Fruit fly (Drosophila melanogaster) ovary, adult (tissue): ENCODE results near the gene CG11839.

Experiments used
- CG17801 ChIP-seq: fragments of 200-800 bp; optimal IDR thresholded peaks from 2 replicates; lab custom pipeline; 2019; ENCODE audit warnings: missing biosample characterization, mild to moderate bottlenecking, missing genetic modification characterization, moderate library complexity; ENCODE audit not compliant: partially characterized antibody

The CG11839 gene

DNA sequence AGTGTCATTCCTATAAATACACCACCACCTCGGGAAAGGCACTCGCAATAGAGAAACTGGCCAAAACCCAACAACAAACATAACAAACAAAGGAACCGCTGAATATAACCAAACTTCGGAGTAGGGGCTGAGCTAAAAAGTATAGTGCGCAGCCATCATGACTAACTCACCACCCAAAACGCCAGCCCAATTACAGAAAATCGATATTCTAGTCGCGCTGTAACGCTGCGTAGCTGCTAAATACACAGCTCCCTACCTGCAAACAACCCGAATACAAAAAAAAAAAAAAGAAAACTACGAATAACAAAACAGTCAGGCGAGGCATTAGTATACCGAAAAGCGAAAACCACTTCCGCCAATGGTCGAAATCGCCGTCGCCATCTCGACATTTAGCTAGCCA lies 19.1 kb upstream of the CG11839 start:
- TF ChIP-seq CG17801: no peak

DNA sequence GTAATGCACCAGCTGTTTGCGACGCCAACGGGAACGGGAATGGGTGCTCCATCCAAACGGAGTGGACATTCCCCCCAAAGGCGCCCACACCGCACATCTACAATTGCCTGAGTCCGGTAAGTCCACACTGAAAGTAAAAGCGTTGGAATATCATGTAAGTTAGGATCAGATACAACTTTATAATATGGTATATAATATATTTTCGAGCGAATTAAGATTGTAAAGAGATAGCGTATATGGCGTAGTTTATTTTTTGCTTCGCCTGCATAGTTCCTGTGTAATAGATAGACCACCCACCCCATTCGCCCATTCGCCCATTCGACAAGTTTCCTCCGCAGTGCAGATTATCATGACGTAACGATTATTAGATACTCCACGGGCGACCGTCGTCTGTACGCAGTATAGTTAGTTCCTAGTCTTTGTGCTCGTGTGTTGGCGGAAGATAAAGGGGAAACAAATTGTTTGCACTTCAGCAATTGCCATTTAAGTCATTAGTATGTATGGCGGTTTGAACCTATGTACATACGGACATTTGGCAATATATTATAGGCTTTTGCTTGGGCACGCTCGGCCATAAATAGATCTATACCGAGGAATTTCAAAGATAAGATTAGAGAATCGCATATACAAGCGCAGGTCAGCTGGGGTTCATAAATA lies 18.2 kb upstream of the CG11839 start:
- no peak for TF ChIP-seq CG17801

DNA sequence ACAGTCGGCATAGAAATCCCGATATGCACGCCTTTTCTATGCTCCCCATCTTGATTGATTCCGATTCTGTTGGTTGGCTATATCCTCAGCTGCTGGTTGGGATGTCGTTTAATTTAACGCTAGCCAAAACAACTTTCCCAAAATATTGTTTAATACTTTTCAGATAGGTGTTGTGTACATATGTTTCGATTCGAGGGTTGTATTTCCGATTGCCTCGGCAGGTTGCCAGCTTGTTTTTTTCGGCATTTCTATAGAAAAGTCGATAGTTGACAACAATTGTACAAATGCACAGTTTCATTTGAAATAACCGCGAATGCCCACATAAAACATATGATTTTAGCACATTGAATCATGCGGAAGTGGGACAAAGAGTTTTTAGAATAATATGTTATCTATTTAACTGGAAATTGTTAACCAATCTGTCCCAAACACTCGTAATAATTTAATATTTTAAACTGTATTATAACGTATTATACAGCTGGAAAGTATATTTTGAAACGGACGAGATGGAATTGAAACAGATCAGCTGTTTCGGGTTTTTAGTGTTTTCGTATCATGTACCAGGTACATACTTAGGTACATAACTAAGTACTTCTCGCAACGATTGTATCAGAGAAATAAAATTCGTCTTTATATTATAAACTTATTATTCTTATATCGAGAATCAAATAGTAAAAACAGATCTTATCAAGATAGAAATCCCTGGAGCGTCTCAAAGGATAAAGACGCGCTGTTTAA lies 15.1 kb upstream of the CG11839 start, which contains the start of gene CG31109:
Gene CG31109 (minus strand): TSS at position 203 of the 738 bp plus-strand sequence.
- TF ChIP-seq CG17801: peak; percentile 32

DNA sequence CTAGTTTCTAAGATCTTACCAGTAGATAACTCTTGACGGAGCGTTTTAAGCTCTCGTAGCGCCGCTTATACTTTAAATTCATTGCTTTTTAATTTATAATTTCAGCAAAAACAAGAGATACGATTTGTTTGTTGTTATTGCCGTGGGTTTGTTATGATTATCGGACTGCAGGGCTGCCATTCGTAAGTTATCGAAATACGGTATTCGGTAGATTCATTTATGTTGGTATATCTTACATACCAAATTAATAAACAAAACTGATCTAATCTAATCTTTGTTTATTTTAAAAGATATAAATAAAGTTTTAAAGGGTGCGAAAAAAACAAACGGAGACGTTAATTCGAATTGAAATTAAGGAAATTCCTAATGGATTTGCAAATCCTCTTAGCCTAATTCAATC lies 13.7 kb upstream of the CG11839 start, which contains the start of the genes CG31111 and stac:
Gene CG31111 (minus strand): TSS at position 162 of the 400 bp plus-strand sequence.
Gene stac (plus strand): TSS at position 271 of the 400 bp plus-strand sequence.
- no peak for TF ChIP-seq CG17801

DNA sequence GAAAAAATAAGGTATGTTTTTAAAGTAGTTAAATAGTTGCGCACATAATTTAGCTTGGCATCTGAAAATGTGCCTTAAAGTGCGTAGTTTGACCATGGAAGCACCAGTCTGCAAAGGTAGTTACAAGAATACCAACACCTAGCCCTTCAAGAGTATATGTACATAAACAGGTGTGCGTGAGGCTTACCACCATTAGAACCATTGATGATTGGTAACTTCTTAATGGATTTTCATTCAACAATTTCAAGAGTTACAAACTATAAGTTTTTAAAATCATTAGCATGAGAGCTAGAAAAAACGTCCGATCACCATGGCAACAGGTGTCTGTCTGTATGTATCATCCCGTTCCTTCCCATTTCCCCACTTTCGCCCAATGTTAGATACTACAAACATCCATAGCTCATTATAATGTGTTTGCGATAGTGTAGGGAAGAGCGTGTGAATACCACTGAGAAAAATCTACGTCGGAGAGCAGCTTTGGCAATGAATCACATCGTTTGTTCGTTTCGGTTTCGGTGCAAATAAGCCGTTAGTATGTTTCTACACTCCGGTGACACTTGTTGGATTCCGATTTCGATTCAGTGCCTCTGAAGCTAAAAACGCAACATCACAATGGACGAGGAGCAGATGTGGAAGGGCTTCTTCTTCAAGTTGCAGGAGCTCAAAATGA lies 13.1 kb upstream of the CG11839 start:
- TF ChIP-seq CG17801: no peak

DNA sequence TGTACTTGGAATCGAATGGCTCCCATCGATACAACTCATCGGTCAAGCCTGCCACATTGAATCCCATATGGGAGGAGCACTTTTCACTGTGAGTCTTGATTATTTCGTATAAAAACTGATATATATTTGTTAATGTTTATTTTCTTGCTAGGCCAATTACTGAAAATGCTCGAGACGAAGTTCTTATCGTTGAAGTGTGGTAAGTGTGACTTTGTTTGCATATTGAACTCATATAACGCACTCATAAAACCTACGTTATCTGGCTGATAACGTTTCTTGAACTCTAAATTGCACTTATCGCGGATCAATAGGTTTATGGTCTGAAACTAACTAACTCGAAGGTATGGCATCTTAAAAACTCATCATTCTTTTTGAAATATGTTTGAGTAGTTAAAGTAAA lies 9.3 kb upstream of the CG11839 start:
- no peak for TF ChIP-seq CG17801

DNA sequence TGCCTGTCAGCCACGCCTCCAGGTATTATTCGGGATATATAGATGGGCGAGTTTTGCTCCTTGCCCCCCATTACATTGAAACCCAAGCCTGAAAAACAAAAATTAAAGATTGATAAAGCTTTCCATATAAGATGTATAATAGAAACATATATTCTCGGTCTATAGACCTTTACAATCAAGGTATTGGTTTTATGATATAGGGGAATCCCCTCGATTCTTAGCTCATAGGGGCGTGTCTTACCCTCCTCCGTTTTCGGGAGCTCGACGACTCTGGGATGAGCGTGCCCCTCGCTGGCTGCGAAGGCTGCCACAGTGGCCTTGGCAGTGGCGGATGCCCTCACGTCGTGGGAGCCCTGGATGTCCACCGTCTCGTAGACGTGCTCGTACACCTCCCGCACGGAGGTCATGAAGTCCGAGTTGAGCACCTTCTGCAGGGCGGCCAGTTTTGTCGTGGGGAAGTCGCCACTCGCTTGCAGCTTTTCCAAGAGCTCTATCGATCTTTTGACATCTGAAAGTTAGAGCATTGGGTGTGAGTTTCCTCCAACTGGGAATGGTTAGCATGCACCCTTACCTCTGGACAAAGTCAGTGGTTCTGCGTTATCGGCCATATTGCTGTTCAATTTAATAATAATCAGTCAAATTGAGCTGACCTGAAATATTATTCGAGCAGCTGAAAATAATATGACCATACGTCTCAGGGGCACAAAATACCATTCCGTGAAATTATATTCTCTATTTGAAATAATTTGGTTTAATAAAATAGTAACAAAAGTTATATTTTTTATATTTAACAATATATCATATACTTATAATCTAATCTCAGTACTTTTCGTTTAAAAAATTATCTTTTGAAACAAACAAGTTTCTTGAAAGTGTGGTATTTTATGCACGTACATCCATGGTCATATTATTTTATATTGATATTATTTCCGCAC lies 4.6 kb upstream of the CG11839 start, which contains the start of the genes veli and PQBP1:
Gene veli (minus strand): TSS at position 685 of the 935 bp plus-strand sequence.
Gene PQBP1 (plus strand): TSS at position 885 of the 935 bp plus-strand sequence.
- peak; percentile 39 for TF ChIP-seq CG17801

DNA sequence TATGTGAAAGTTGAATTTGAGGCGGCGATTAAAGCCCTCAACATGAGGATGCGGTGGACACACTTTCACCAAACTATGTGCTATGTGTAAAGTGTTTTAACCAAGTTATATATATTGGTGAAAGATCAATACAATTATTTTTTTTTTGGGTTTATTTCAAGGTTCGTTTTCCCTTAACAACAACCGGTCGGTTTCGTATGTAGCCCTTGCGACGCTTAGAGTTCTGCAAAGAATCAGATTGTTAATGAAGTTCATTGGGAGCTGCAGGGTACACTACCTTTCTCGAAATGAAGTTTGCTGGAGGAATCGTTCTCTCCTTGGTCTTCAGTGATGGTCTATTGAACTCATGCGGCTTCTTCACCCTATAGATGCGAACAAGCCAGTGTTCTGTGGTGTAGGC lies 2.9 kb upstream of the CG11839 start:
- no peak for TF ChIP-seq CG17801

DNA sequence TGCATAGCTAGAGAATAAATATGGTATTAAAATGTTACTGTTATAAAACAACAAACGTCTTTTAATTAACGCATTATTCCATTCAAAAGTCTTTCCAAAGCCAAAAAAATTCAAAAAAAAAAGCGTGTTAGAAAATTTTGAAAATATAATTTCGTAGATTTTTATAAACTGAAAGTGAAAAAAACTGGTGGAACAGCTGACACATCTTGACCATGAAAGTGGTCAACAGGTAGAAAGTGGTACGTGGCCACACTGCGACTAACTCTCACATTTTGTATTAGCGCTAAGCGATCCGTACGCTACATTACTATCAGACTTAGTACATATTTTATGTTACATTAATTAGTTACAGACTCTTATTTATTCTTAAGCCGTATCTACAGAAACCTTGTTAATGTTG lies 1.1 kb downstream of the CG11839 start, which contains the start of gene CG11836:
Gene CG11836 (plus strand): TSS at position 256 of the 400 bp plus-strand sequence.
- no peak for TF ChIP-seq CG17801

DNA sequence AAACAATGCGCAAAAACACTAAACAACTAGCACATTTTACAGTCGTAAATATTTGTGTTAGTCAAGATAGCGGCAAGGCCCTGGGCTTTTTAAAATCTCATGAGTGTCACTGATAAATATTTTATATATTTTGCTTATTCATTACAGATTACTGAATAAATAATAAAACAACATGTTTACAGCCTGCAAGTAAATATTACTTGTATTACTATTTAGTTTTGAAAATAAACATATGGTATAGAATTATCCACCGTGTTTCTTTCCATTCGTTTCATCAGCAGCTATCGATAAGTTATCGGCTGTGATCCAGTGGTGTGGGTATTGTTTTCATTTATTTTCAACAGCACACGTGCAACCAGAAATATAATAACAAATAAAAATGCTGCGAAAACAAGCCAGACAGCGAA lies 4.8 kb downstream of the CG11839 start, which contains the start of the genes shams and CG11920:
Gene shams (minus strand): TSS at position 50 of the 407 bp plus-strand sequence.
Gene CG11920 (plus strand): TSS at position 320 of the 407 bp plus-strand sequence.
- peak; percentile 23 for TF ChIP-seq CG17801

DNA sequence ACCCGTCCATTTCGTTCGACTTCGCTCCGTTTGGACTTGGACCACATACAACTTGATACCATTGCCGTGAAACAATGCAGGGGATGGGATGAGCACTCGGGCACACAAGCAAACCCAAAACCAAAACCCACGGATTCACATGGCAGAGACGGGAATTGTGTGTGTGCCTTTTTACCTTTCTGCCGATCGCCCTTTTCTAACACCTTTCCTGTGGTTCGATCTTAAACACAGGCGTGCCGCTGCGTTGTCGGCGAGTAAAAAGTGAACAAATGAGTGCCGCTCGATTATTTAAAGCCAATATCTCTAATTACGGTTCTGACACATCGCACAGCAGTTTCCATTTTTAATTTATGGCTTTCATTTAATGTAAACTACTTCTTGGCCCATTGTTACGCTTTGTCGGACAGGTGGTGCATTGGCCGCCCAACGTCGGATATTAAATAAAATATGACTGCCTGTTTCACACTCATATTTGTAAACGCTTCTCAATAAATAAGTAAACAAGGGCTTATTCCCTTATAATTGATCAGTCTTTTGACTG lies 7.6 kb downstream of the CG11839 start:
- no peak for TF ChIP-seq CG17801

DNA sequence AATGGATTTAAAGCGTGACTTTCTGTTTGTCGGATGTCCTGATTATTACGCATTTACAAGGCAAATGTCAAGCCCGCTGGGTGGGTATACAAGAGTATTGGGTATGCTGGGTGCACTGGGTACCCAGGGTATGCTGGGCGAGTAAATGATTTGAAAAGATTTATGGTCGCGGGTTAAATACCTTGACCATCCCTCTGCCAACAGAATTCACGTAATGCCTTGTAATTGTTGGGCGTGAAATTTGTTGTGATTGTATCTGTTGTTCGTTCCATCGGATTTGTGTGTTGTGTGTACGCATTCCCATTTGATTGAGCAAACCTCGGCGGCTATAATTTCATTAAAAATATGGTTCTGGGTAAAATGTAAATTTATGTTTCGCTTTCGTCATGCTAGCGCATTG lies 8.9 kb downstream of the CG11839 start:
- no peak for TF ChIP-seq CG17801

DNA sequence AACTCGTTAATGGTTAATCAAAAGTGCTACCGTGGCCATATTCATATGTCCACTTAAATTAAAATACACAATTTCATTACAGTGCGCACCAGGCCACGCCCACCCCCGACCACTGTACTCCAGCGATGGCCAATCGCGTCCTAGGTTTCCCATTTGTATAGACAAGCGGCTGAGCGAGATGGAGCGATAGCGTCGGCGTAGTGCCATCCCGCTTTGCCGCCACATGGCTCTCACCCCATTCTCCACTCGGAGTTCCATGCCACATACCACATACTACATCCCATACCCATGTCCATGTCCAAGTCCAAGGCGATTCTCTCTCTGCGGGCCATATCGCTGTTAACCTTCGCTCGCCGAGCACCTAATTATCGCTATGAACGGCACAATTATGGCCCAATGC lies 10.7 kb downstream of the CG11839 start:
- TF ChIP-seq CG17801: no peak

DNA sequence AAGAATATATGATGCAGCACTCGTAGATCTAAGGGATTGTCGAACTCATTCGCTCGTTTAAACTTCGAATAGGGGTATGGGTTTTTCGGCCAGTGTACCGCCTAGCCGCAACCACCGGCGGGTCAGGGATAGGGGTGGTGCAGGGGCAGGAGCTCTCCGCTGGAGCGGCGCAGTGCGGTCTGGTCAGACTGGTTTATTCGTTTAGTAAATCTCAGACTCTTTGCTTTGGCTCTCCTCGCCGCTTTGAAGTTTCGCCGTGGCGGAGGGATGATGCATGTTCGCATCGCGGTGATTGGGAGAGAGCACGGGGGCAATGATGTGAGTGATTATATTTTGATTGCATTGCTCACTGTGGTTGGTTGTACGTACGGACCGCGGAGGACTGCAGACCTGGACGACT lies 12.6 kb downstream of the CG11839 start, which contains the start of gene fd96Ca:
Gene fd96Ca (plus strand): TSS at position 337 of the 400 bp plus-strand sequence.
- no peak for TF ChIP-seq CG17801

DNA sequence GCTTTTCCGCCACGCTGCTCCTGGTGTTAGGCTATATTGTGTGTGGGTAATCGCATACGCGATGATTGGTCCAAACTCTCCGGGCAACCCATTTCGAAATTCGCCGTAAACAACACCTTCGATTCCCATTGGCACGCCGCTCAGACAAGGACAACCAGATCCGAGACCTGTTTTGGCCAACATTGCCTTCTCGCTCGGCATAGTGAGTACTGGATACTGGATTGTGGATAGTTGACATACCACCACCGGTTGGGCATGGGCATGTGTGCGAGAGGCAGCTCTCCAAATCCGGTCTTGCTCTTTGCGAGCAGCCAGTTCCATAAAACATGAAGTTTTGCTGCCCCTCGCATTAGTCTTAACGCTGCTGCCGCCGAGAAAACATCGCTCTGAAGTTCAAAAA lies 24.9 kb downstream of the CG11839 start, which contains the start of gene fd96Cb:
Gene fd96Cb (plus strand): TSS at position 374 of the 400 bp plus-strand sequence.
- TF ChIP-seq CG17801: no peak
